Fruit fly (Drosophila melanogaster): ENCODE results near the gene Mpi.

Gene Mpi

dm6 chr3R:9808946-9809545 lies 49.6 kb downstream of the Mpi start, which contains the start of gene FBXO11 (continued):
- TF ChIP-seq Hr78 (GFP tag; optimal IDR thresholded peaks at IDR 0.05) (no peak), CG17359 (tag; optimal IDR thresholded peaks at IDR 0.05) (no peak), Hsf (GFP tag; optimal IDR thresholded peaks at IDR 0.05) (no peak), CTCF (GFP tag; optimal IDR thresholded peaks at IDR 0.05) (no peak), CG13296 (GFP tag; optimal IDR thresholded peaks at IDR 0.05) (no peak), hb (GFP tag; IDR thresholded peaks at IDR 0.05; ENCODE audit: partially characterized antibody) (no peak), CG4360 (GFP tag; IDR thresholded peaks at IDR 0.05) (no peak), ash1 (GFP tag; optimal IDR thresholded peaks at IDR 0.05) (no peak), CG18619 (GFP tag; optimal IDR thresholded peaks at IDR 0.05) (no peak), odd (GFP tag; optimal IDR thresholded peaks at IDR 0.05) (no peak), Hand (GFP tag; optimal IDR thresholded peaks at IDR 0.05) (no peak), CG15073 (GFP tag; optimal IDR thresholded peaks at IDR 0.05) (no peak), lbe (GFP tag; optimal IDR thresholded peaks at IDR 0.05) (no peak), twi (tag; optimal IDR thresholded peaks at IDR 0.05) (no peak), Usf (GFP tag; optimal IDR thresholded peaks at IDR 0.05) (no peak), CG11456 (GFP tag; IDR thresholded peaks at IDR 0.05) (no peak), tap (tag; optimal IDR thresholded peaks at IDR 0.05) (no peak), Sin3A (optimal IDR thresholded peaks at IDR 0.05) (peak; percentile 72), tll (GFP tag; optimal IDR thresholded peaks at IDR 0.05) (peak in 1 of 2 experiments; percentile 41), lmd (GFP tag; IDR thresholded peaks at IDR 0.05) (no peak), CG15696 (tag; optimal IDR thresholded peaks at IDR 0.05) (no peak), row (GFP tag; IDR thresholded peaks at IDR 0.05) (no peak), CG8944 (GFP tag; optimal IDR thresholded peaks at IDR 0.05) (no peak), tgo (GFP tag; IDR thresholded peaks at IDR 0.05) (no peak), MESR4 (GFP tag; optimal IDR thresholded peaks at IDR 0.05) (peak; percentile 98), BEAF-32 (GFP tag; optimal IDR thresholded peaks at IDR 0.05) (peak; percentile 67), CG9876 (GFP tag; optimal IDR thresholded peaks at IDR 0.05) (no peak), dm (GFP tag; optimal IDR thresholded peaks at IDR 0.05) (no peak), br (optimal IDR thresholded peaks at IDR 0.05) (no peak), Eip74EF (GFP tag; optimal IDR thresholded peaks at IDR 0.05) (no peak), B-H2 (GFP tag; optimal IDR thresholded peaks at IDR 0.05) (no peak), Scr (GFP tag; IDR thresholded peaks at IDR 0.05; ENCODE audit: partially characterized antibody) (peak; percentile 58), CG14667 (GFP tag; IDR thresholded peaks at IDR 0.05) (no peak), her (GFP tag; optimal IDR thresholded peaks at IDR 0.05) (peak; percentile 1), Oli (tag; optimal IDR thresholded peaks at IDR 0.05) (no peak), CG4328 (GFP tag; optimal IDR thresholded peaks at IDR 0.05) (no peak), Elba2 (GFP tag; optimal IDR thresholded peaks at IDR 0.05) (peak; percentile 55), CG6813 (GFP tag; optimal IDR thresholded peaks at IDR 0.05) (no peak), slp2 (GFP tag; optimal IDR thresholded peaks at IDR 0.05) (no peak), slbo (GFP tag; IDR thresholded peaks at IDR 0.05) (no peak), rib (GFP tag; IDR thresholded peaks at IDR 0.05) (no peak), Dip3 (GFP tag; optimal IDR thresholded peaks at IDR 0.05) (no peak), CG16863 (GFP tag; optimal IDR thresholded peaks at IDR 0.05) (no peak), pan (optimal IDR thresholded peaks at IDR 0.05) (no peak), pan (GFP tag; optimal IDR thresholded peaks at IDR 0.05 in 1 of 2, IDR thresholded peaks at IDR 0.05 in 1 of 2) (no peak)

Measured in whole organism, embryonic.